Worm (Caenorhabditis elegans): Measurements from ENCODE around the gene nhr-212.

Gene nhr-212

DNA sequence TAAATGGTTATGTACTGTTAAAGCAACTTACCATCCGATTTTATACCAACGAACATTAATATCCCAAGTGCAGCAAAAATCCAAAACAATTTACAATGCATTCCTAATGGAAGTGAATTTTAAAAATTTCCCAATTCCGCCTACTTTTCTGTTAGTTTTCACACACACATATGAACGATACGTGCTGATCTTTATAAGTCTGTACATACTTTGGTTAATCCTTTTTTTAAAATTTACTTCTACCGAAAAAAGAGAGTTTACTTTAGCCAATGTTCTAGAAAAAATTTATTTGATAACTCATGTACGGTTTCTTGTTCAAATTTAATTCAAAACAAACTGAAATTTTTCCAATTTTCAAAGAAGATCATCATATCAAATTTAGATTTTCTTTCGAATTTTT, 40.4 kb downstream of the nhr-212 start, which contains the start of gene R11G11.16:
TSS of gene R11G11.16 (minus strand) at position 101 of the 400 bp plus-strand sequence.
- no peak for TF ChIP-seq nhr-237 (tag; optimal IDR thresholded peaks at IDR 0.05)
- TF ChIP-seq lin-13 (GFP tag; optimal IDR thresholded peaks at IDR 0.05), result no peak
- TF ChIP-seq hlh-4 (tag; optimal IDR thresholded peaks at IDR 0.05), result no peak
- TF ChIP-seq Y116A8C.19 (tag; optimal IDR thresholded peaks at IDR 0.05; ENCODE audit: borderline replicate concordance), result no peak
- TF ChIP-seq alr-1 (tag; optimal IDR thresholded peaks at IDR 0.05; ENCODE audit: borderline replicate concordance), result no peak
- TF ChIP-seq lin-15B (tag; optimal IDR thresholded peaks at IDR 0.05), result no peak
- no peak for TF ChIP-seq vab-15 (tag; optimal IDR thresholded peaks at IDR 0.05)
- no peak for TF ChIP-seq unc-86 (tag; optimal IDR thresholded peaks at IDR 0.05)
- no peak for TF ChIP-seq tbx-2 (tag; optimal IDR thresholded peaks at IDR 0.05)
- TF ChIP-seq snu-23 (GFP tag; optimal IDR thresholded peaks at IDR 0.05), result no peak
- no peak for TF ChIP-seq C34B4.2 (tag; optimal IDR thresholded peaks at IDR 0.05)

DNA sequence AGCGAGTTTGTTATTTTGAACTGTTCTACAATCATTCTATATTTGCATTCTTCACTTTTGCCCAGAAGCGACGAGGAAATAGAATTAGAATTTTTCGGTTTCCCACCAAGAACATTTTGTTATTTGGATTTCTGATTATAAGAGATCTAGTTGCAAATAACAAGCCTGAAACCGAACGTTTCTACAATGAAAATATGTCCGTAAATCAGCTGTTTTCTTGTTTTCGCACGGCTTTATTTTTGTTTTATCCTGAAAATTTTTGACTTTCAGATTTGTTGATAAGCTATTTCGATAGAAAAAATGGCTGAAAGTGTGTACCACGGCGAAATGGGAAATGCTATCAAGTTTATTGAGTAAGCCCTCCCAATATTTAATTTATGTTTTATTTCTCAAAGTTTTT, 42.9 kb downstream of the nhr-212 start, which contains the start of gene srw-108:
TSS of gene srw-108 (plus strand) at position 301 of the 400 bp plus-strand sequence.
- TF ChIP-seq unc-30 (tag; optimal IDR thresholded peaks at IDR 0.05), result no peak
- no peak for TF ChIP-seq nhr-237 (tag; optimal IDR thresholded peaks at IDR 0.05)
- no peak for TF ChIP-seq zag-1 (tag; optimal IDR thresholded peaks at IDR 0.05)
- no peak for TF ChIP-seq lir-3 (tag; optimal IDR thresholded peaks at IDR 0.05; ENCODE audit: poor library complexity)
- no peak for TF ChIP-seq ceh-63 (GFP tag; optimal IDR thresholded peaks at IDR 0.05)
- no peak for TF ChIP-seq swsn-7 (tag; optimal IDR thresholded peaks at IDR 0.05)
- no peak for TF ChIP-seq lin-15B (tag; optimal IDR thresholded peaks at IDR 0.05)
- no peak for TF ChIP-seq snpc-4 (tag; optimal IDR thresholded peaks at IDR 0.05)
- TF ChIP-seq alr-1 (tag; optimal IDR thresholded peaks at IDR 0.05; ENCODE audit: borderline replicate concordance), result no peak
- no peak for TF ChIP-seq fkh-4 (tag; optimal IDR thresholded peaks at IDR 0.05; ENCODE audit: borderline replicate concordance)
- no peak for TF ChIP-seq unc-86 (tag; optimal IDR thresholded peaks at IDR 0.05)
- TF ChIP-seq efl-3 (GFP tag; optimal IDR thresholded peaks at IDR 0.05), result no peak
- TF ChIP-seq elt-2 (tag; optimal IDR thresholded peaks at IDR 0.05), result no peak
- no peak for TF ChIP-seq snu-23 (GFP tag; optimal IDR thresholded peaks at IDR 0.05)
- no peak for TF ChIP-seq nhr-84 (tag; optimal IDR thresholded peaks at IDR 0.05)
- no peak for TF ChIP-seq fkh-10 (GFP tag; optimal IDR thresholded peaks at IDR 0.05)

DNA sequence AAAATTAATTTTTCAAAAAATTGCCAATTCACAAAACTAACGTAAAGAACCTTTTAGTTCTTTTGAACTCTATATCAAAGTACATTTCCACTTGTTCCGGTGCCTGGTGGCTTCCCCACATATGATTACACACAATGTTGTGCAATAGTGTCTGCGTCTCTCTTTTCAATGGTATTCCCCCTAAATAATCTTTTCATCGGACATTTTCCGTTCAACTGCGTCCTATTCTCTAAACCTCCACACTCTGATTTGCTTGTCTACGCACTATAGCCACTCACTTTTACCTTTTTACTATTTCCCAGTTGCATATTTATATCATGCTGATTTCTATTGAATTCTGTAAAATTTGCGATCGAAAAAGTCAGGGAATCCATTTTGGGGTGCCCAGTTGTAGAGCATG, 47.4 kb downstream of the nhr-212 start, which contains the start of gene nhr-58:
TSS of gene nhr-58 (plus strand) at position 214 of the 400 bp plus-strand sequence.
- TF ChIP-seq elt-2 (tag; optimal IDR thresholded peaks at IDR 0.05) (peak; percentile 65), hpl-2 (GFP tag; optimal IDR thresholded peaks at IDR 0.05) (no peak), alr-1 (tag; optimal IDR thresholded peaks at IDR 0.05; ENCODE audit: borderline replicate concordance) (no peak), pag-3 (tag; optimal IDR thresholded peaks at IDR 0.05; ENCODE audit: borderline replicate concordance, insufficient read depth) (no peak), blmp-1 (tag; optimal IDR thresholded peaks at IDR 0.05) (peak; percentile 90), nhr-85 (tag) (peak; percentile 83), unc-98 (GFP tag; IDR thresholded peaks at IDR 0.05) (no peak), irx-1 (tag; optimal IDR thresholded peaks at IDR 0.05) (no peak), dpl-1 (GFP tag; optimal IDR thresholded peaks at IDR 0.05) (peak in 2 of 3 experiments; percentile 8 to 17), nhr-19 (GFP tag; conservative IDR thresholded peaks at IDR 0.05) (peak; percentile 58), ceh-8 (GFP tag; optimal IDR thresholded peaks at IDR 0.05) (no peak), jun-1 (tag; optimal IDR thresholded peaks at IDR 0.05) (peak; percentile 66), mef-2 (tag; optimal IDR thresholded peaks at IDR 0.05) (no peak), ceh-82 (tag; optimal IDR thresholded peaks at IDR 0.05) (peak in 2 of 3 experiments; percentile 12 to 54), skn-1 (tag; optimal IDR thresholded peaks at IDR 0.05) (peak; percentile 43), egl-27 (tag; optimal IDR thresholded peaks at IDR 0.05) (peak; percentile 70 to 83), fkh-8 (tag; optimal IDR thresholded peaks at IDR 0.05) (peak; percentile 75), mab-9 (GFP tag; IDR thresholded peaks at IDR 0.05) (no peak), nhr-71 (tag; optimal IDR thresholded peaks at IDR 0.05) (peak; percentile 76), pax-3 (tag; optimal IDR thresholded peaks at IDR 0.05) (no peak), nhr-76 (tag; optimal IDR thresholded peaks at IDR 0.05) (no peak), isw-1 (GFP tag; IDR thresholded peaks at IDR 0.05) (no peak), C16A3.4 (tag; optimal IDR thresholded peaks at IDR 0.05) (peak; percentile 20), lin-35 (GFP tag; optimal IDR thresholded peaks at IDR 0.05) (peak in 1 of 2 experiments; percentile 59), efl-3 (GFP tag; optimal IDR thresholded peaks at IDR 0.05) (no peak), lin-15B (tag; optimal IDR thresholded peaks at IDR 0.05) (no peak), C04F5.9 (tag; optimal IDR thresholded peaks at IDR 0.05) (no peak), swsn-7 (tag; optimal IDR thresholded peaks at IDR 0.05) (peak; percentile 3), nhr-90 (tag; optimal IDR thresholded peaks at IDR 0.05; ENCODE audit: poor library complexity) (peak; percentile 27), fos-1 (tag; optimal IDR thresholded peaks at IDR 0.05) (peak; percentile 6), unc-86 (tag; optimal IDR thresholded peaks at IDR 0.05) (no peak), Y116A8C.19 (tag; optimal IDR thresholded peaks at IDR 0.05; ENCODE audit: borderline replicate concordance) (no peak), snu-23 (GFP tag; optimal IDR thresholded peaks at IDR 0.05) (peak; percentile 72)

Measured in whole organism, L1 larva.